Worm (Caenorhabditis elegans): ENCODE measurements around the gene lips-9.

DNA sequence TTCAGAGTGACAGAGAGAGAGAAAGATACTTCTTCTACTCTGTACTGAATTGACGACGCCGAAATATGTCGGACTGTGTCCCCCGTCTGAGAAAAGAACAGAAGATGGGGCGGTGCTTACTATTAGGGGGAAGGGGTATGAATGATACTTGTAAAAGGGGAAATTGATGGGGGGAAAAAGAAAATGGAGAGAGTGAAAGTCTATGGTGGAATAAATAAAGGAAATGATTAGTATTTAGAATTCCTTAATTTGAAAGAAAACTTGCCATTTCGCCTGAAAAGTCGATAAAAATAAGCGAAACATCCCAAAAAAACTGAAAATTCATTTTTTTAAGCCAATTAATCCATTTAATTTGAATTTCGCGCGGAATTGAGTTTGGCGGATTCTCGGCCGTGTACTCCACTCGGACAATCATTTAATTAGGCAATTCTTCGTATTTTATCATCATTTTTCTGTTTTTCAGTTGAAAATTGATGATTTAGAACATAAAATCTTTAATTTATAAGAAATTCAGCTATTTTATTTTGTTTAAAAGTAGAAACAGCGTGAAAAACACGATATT, 20.6 kb downstream of the lips-9 start, which contains the start of gene F35C5.12:
- TF ChIP-seq ceh-16 (tag; optimal IDR thresholded peaks at IDR 0.05) (peak; percentile 2), snpc-4 (tag; optimal IDR thresholded peaks at IDR 0.05) (no peak), unc-39 (tag; optimal IDR thresholded peaks at IDR 0.05) (no peak), nhr-77 (tag; optimal IDR thresholded peaks at IDR 0.05) (no peak), ztf-4 (tag; optimal IDR thresholded peaks at IDR 0.05) (no peak), elt-1 (tag; optimal IDR thresholded peaks at IDR 0.05) (no peak), elt-3 (tag; optimal IDR thresholded peaks at IDR 0.05) (no peak), crh-2 (tag; optimal IDR thresholded peaks at IDR 0.05) (no peak)

Measured in whole organism, L2 larva.